Fruit fly (Drosophila melanogaster): ENCODE results near the gene Amt.

DNA sequence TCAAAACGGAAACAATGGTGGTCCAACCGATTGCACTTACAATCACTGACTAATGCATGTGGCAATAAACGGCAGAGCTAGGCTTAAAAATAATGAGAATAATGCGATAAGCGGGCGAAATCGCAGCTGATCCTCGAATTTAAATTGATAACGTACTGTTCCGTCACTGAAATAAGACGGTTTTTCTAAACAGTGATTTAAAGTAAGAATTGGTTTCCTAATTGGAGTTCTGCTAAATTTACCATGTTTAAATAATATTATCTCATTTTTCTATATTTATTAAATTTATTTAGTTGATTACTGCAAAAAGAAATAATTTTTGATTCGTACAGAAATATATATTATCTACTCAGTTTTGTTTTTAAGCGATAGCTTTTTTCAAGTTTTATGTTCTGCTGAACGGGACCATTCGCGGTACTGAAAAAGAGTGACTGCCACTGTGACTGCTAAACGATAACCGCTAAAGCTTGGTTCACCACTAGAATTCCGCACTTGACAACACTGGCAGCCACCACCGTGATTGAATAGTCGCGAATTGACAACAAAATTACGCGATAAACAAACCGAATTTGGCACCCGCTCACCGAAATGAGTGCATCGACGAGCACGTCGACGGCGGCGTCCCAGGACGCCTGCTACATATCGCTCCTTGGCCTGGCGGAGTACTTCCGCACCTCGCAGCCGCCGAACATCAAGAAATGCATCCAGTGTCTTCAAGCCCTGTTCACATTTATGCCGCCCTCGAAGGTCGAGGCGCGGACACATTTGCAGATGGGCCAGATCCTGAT is 40.0 kb downstream of the Amt start, which contains the start of the genes Spn88Eb and Mau2:
- no peak for TF ChIP-seq CrebA (GFP tag; optimal IDR thresholded peaks at IDR 0.05; ENCODE audit: borderline replicate concordance)
- TF ChIP-seq GATAd (GFP tag; optimal IDR thresholded peaks at IDR 0.05): no peak
- no peak for TF ChIP-seq br (GFP tag; optimal IDR thresholded peaks at IDR 0.05)
- TF ChIP-seq dsf (GFP tag; optimal IDR thresholded peaks at IDR 0.05; ENCODE audit: borderline replicate concordance): no peak

All from whole organism, wandering third instar larva.